Worm (Caenorhabditis elegans): ENCODE measurements around the gene C04F5.2.

Gene C04F5.2

DNA sequence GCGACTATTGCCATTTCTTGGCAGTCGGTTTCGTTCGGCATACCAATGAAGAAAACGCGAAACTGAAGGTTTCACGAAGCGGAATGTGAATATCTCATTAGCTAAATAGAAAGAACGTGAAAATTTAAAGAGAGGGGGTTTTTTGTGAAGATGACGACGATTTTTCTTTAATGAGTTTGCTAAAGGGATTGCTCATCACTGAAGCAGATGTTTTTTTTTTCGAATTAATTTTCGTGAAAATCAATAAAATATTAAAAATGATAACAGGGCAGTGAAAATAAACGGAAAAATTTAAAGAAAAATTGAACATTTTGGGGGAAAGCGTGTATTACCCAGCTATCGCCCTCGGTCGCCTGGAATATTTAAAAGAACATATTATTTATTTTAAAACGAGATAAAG lies 10.9 kb upstream of the C04F5.2 start, which contains the start of gene srab-3:
Gene srab-3 (minus strand): TSS at position 101 of the 400 bp plus-strand sequence.
- peak; percentile 28 for TF ChIP-seq fkh-8 (tag; optimal IDR thresholded peaks at IDR 0.05)
- TF ChIP-seq nhr-28 (tag; optimal IDR thresholded peaks at IDR 0.05): no peak

DNA sequence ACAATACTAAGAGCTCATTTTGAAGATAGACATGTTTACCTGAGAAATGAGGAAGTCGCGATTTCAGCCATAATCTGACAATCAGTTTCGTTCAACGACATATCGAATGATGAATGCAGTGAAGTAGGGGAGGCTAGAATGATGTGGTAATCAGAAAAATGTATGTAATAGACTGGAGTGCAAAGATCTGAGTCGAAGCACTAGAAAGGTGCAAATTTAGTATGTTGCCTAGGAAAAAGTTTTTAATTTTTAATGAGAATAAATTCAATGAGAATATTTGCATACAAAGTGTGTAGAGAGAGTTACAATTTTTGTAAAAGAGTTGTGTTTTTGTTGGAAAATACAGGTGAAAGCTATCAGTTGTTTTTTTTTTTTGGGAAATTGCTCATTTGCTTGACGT lies 8.0 kb upstream of the C04F5.2 start, which contains the start of gene srab-2:
Gene srab-2 (minus strand): TSS at position 101 of the 400 bp plus-strand sequence.
- no peak for TF ChIP-seq irx-1 (tag; optimal IDR thresholded peaks at IDR 0.05)
- no peak for TF ChIP-seq nhr-28 (tag; optimal IDR thresholded peaks at IDR 0.05)

DNA sequence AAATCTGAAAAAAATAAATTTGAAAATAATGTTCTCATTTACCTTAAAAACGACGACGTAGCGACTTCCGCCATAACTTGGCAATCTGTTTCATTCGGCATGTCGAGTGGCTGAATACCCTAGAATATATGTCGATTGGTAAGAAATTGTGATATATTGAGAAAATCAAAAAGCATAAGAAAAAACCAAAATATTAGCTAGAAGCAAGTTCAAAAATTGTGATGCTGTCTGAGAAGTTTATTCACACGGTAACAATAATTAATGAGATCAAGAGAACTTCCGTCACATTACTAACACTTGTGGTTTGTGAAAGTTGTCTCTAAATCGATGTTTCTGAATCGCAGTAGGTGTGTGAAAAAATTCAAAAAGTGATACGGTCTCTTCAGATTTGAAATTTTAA lies 5.1 kb upstream of the C04F5.2 start, which contains the start of gene srab-1:
Gene srab-1 (minus strand): TSS at position 101 of the 400 bp plus-strand sequence.
- no peak for TF ChIP-seq fkh-8 (tag; optimal IDR thresholded peaks at IDR 0.05)
- no peak for TF ChIP-seq pag-3 (tag; optimal IDR thresholded peaks at IDR 0.05; ENCODE audit: borderline replicate concordance, insufficient read depth)
- no peak for TF ChIP-seq unc-130 (tag; optimal IDR thresholded peaks at IDR 0.05)
- TF ChIP-seq hpl-2 (GFP tag; optimal IDR thresholded peaks at IDR 0.05): no peak
- no peak for TF ChIP-seq xbp-1 (tag; optimal IDR thresholded peaks at IDR 0.05)
- TF ChIP-seq nhr-11 (tag; optimal IDR thresholded peaks at IDR 0.05): no peak

DNA sequence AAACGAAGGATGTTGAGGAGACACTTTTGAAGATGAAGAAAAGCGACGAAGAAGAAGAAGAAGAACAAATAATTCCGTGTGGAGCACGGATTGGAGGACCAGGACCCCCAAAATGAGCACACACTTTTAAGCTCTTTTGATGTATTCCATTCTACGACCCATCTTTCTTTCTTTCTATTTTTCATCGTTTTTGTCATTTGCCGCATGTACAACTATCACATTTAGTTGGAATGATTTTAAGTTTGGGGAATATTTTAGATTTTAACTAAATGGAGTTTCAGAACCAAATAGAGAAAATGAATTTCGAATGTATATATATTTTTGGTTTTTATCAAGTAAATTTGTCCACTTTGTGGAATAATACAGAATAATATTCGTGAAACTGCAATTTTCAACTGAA lies 2.0 kb upstream of the C04F5.2 start, which contains the start of gene unc-46:
Gene unc-46 (minus strand): TSS at position 101 of the 400 bp plus-strand sequence.
- TF ChIP-seq C04F5.9 (tag; optimal IDR thresholded peaks at IDR 0.05): no peak
- no peak for TF ChIP-seq ces-1 (GFP tag; optimal IDR thresholded peaks at IDR 0.05)
- TF ChIP-seq efl-1 (optimal IDR thresholded peaks at IDR 0.05): no peak
- TF ChIP-seq efl-1 (GFP tag; optimal IDR thresholded peaks at IDR 0.05 in 1 of 2): peak in 1 of 2 experiments; percentile 72
- no peak for TF ChIP-seq alr-1 (tag; optimal IDR thresholded peaks at IDR 0.05; ENCODE audit: borderline replicate concordance)

DNA sequence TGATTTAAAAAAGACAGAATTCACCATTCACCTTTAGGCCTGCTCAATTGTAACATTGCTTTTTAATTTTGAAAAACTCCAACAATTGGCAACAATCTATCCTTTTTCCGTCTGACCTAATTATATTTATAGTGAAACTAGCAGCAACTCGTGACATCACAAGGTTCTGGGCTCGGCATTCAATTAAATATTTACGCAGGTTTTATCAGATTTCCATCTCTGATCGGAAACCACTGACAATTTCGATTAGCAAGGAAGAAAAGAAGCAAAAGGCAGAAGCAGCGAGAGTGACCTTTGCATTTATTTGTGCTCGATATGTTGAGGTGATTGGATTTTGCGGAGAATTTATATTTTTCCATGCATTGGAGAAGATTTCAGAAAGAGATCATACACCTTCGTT lies 6.5 kb downstream of the C04F5.2 start:
- TF ChIP-seq nhr-47 (tag; optimal IDR thresholded peaks at IDR 0.05) (peak; percentile 18), nhr-85 (tag) (no peak), fkh-8 (tag; optimal IDR thresholded peaks at IDR 0.05) (peak; percentile 3), pag-3 (tag; optimal IDR thresholded peaks at IDR 0.05; ENCODE audit: borderline replicate concordance, insufficient read depth) (no peak), lsy-2 (tag; optimal IDR thresholded peaks at IDR 0.05) (peak in 1 of 2 experiments; percentile 2), lin-14 (GFP tag; optimal IDR thresholded peaks at IDR 0.05) (peak; percentile 59), sup-37 (GFP tag; optimal IDR thresholded peaks at IDR 0.05) (no peak), fkh-10 (GFP tag; optimal IDR thresholded peaks at IDR 0.05) (peak; percentile 52), lir-3 (tag; optimal IDR thresholded peaks at IDR 0.05; ENCODE audit: poor library complexity) (no peak)

DNA sequence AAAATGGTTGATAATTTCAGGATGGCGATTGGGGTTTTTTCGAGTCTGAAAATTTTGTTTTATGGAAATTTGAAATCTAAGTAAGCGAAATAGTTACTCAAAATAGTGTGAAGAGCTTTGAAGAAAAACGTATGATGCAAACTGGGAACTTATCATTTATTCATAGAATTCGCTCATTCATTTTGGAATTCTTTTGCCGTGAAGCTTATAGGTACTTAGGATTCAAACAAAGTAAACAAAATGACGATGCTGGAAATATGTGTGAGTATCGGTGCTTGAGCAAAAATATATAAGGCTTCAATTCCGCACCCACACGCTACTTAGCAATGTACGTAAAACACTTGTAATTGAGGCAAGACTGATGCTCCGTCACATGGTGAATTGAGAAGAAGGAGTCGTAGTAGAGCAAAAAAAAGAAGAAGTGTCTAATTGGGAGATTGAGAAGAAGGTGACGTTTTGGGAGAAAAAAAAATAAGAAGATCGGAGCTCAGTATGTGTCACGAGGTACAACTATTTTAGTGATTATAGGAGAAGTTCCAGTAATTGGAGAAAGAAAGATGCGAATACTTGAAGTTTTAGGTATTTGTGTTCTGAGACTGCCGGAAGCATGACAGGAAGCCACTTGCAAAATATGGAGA lies 7.3 kb downstream of the C04F5.2 start, which contains the start of gene glb-32:
Gene glb-32 (minus strand): TSS at position 51 of the 638 bp plus-strand sequence.
- TF ChIP-seq lin-14 (GFP tag; optimal IDR thresholded peaks at IDR 0.05) (peak; percentile 71), nhr-71 (tag; optimal IDR thresholded peaks at IDR 0.05) (peak; percentile 48), unc-86 (tag; optimal IDR thresholded peaks at IDR 0.05) (peak; percentile 75), nhr-47 (tag; optimal IDR thresholded peaks at IDR 0.05) (peak; percentile 24), egl-13 (tag; optimal IDR thresholded peaks at IDR 0.05) (peak; percentile 80), elt-3 (tag; optimal IDR thresholded peaks at IDR 0.05) (no peak), nhr-28 (tag; optimal IDR thresholded peaks at IDR 0.05) (no peak), mef-2 (tag; optimal IDR thresholded peaks at IDR 0.05) (no peak)

DNA sequence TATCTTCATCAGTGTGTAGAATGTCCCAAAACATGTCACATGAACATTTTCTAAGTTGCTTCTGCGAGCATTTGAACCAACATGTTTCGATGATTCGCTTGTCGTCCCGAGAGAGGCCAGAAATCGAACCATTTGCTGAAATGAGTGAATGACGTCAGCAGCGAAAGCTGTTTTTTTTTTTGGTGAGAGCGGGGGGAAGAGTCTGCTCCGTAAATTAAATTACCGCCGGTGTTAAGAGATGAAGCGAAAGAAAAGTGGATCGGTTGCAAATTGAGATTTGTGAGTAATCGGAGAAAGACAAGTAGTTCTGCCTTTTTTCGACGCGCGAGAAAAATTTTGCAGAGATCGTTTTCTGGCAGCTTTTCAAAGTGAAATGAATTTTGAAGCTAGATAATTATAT lies 8.6 kb downstream of the C04F5.2 start:
- TF ChIP-seq fkh-10 (GFP tag; optimal IDR thresholded peaks at IDR 0.05): peak; percentile 9
- no peak for TF ChIP-seq nhr-77 (tag; optimal IDR thresholded peaks at IDR 0.05)
- no peak for TF ChIP-seq unc-62 (GFP tag; optimal IDR thresholded peaks at IDR 0.05)
- no peak for TF ChIP-seq hlh-17 (GFP tag; optimal IDR thresholded peaks at IDR 0.05; ENCODE audit: borderline replicate concordance)
- no peak for TF ChIP-seq efl-3 (GFP tag; optimal IDR thresholded peaks at IDR 0.05)
- no peak for TF ChIP-seq nhr-20 (tag; optimal IDR thresholded peaks at IDR 0.05)
- TF ChIP-seq tbx-2 (tag; optimal IDR thresholded peaks at IDR 0.05): peak; percentile 63
- no peak for TF ChIP-seq snpc-4 (tag; optimal IDR thresholded peaks at IDR 0.05)
- no peak for TF ChIP-seq nhr-90 (tag; optimal IDR thresholded peaks at IDR 0.05; ENCODE audit: poor library complexity)
- peak; percentile 14 for TF ChIP-seq nhr-47 (tag; optimal IDR thresholded peaks at IDR 0.05)
- no peak for TF ChIP-seq swsn-7 (tag; optimal IDR thresholded peaks at IDR 0.05)
- no peak for TF ChIP-seq fkh-8 (tag; optimal IDR thresholded peaks at IDR 0.05)
- no peak for TF ChIP-seq C34B4.2 (tag; optimal IDR thresholded peaks at IDR 0.05)
- TF ChIP-seq F16B12.6 (tag; optimal IDR thresholded peaks at IDR 0.05): no peak
- TF ChIP-seq egl-27 (tag; optimal IDR thresholded peaks at IDR 0.05): no peak
- TF ChIP-seq lin-13 (GFP tag; optimal IDR thresholded peaks at IDR 0.05): no peak
- TF ChIP-seq nhr-85 (tag): no peak
- TF ChIP-seq lin-15B (tag; optimal IDR thresholded peaks at IDR 0.05): no peak
